Fruit fly (Drosophila melanogaster) whole organism, embryonic: ENCODE results near the gene CG46463.

Experiments
- Bdp1 ChIP-seq: fragments of 200-800 bp; sonication (Bioruptor generic); optimal IDR thresholded peaks from 3 replicates; lab custom pipeline; 2016; ENCODE audit warnings: missing biosample characterization, missing genetic modification characterization
- CG10431 ChIP-seq: fragments of 200-800 bp; sonication (Bioruptor generic); optimal IDR thresholded peaks from 3 replicates; lab custom pipeline; 2018; ENCODE audit warnings: missing biosample characterization, mild to moderate bottlenecking, missing genetic modification characterization
- CG11560 ChIP-seq: fragments of 200-800 bp; sonication (Bioruptor generic); IDR thresholded peaks from 3 replicates; pipeline ENCODE4 v1.3.6; 2022; ENCODE audit warnings: missing biosample characterization, missing genetic modification characterization
- CG14667 ChIP-seq: fragments of 200-800 bp; sonication (Bioruptor generic); IDR thresholded peaks from 2 replicates; pipeline ENCODE4 v1.3.6; 2022; ENCODE audit warnings: missing biosample characterization, missing genetic modification characterization
- CG14965 ChIP-seq: fragments of 200-800 bp; sonication (Bioruptor generic); optimal IDR thresholded peaks from 2 replicates; lab custom pipeline; 2016; ENCODE audit warnings: missing biosample characterization, missing genetic modification characterization, borderline replicate concordance
- CG1529 ChIP-seq: fragments of 200-800 bp; sonication (Bioruptor generic); optimal IDR thresholded peaks from 3 replicates; lab custom pipeline; 2018; ENCODE audit warnings: missing biosample characterization, missing genetic modification characterization
- CG17385 ChIP-seq: fragments of 200-800 bp; sonication (Bioruptor generic); optimal IDR thresholded peaks from 3 replicates; lab custom pipeline; 2018; ENCODE audit warnings: missing biosample characterization, mild to moderate bottlenecking, missing genetic modification characterization
- CG18764 ChIP-seq: fragments of 200-800 bp; sonication (Bioruptor generic); optimal IDR thresholded peaks from 3 replicates; lab custom pipeline; 2016; ENCODE audit warnings: missing biosample characterization, missing genetic modification characterization
- CG30403 ChIP-seq: fragments of 200-800 bp; sonication (Bioruptor generic); optimal IDR thresholded peaks from 3 replicates; lab custom pipeline; 2016; ENCODE audit warnings: missing biosample characterization, missing genetic modification characterization
- CG3838 ChIP-seq: fragments of 200-800 bp; sonication (Bioruptor generic); optimal IDR thresholded peaks from 3 replicates; lab custom pipeline; 2016; ENCODE audit warnings: missing biosample characterization, missing genetic modification characterization
- CG3847 ChIP-seq: fragments of 200-800 bp; sonication (Bioruptor generic); IDR thresholded peaks from 2 replicates; pipeline ENCODE4 v1.3.6; 2022; ENCODE audit warnings: missing biosample characterization, missing genetic modification characterization
- CG43689 ChIP-seq: fragments of 200-800 bp; sonication (Bioruptor generic); IDR thresholded peaks from 2 replicates; pipeline ENCODE4 v1.3.6; 2022; ENCODE audit warnings: missing biosample characterization, missing genetic modification characterization
- CG6683 ChIP-seq: fragments of 200-800 bp; sonication (Bioruptor generic); optimal IDR thresholded peaks from 2 replicates; lab custom pipeline; 2017; ENCODE audit warnings: missing biosample characterization, mild to moderate bottlenecking, missing genetic modification characterization, missing genetic modification reagents
- CG6689 ChIP-seq: fragments of 200-800 bp; sonication (Bioruptor generic); IDR thresholded peaks from 2 replicates; pipeline ENCODE4 v1.3.6; 2022; ENCODE audit warnings: missing biosample characterization, missing genetic modification characterization
- CG7928 ChIP-seq: fragments of 200-800 bp; sonication (Bioruptor generic); optimal IDR thresholded peaks from 2 replicates; lab custom pipeline; 2017; ENCODE audit warnings: missing biosample characterization, mild to moderate bottlenecking, missing genetic modification characterization
- CG8281 ChIP-seq: fragments of 200-800 bp; sonication (Bioruptor generic); optimal IDR thresholded peaks from 2 replicates; lab custom pipeline; 2018; ENCODE audit warnings: missing biosample characterization, mild to moderate bottlenecking, missing genetic modification characterization, moderate library complexity
- CG8944 ChIP-seq: fragments of 200-800 bp; sonication (Bioruptor generic); optimal IDR thresholded peaks from 3 replicates; lab custom pipeline; 2016; ENCODE audit warnings: missing biosample characterization, missing genetic modification characterization
- Dll ChIP-seq: fragments of 200-800 bp; sonication (Bioruptor generic); IDR thresholded peaks from 4 replicates; pipeline ENCODE4 v1.3.6; 2022; ENCODE audit warnings: missing biosample characterization, missing genetic modification characterization; ENCODE audit not compliant: partially characterized antibody
- E2f2 ChIP-seq: fragments of 200-800 bp; sonication (Bioruptor generic); IDR thresholded peaks from 2 replicates; pipeline ENCODE4 v1.3.6; 2022; ENCODE audit warnings: missing biosample characterization, missing genetic modification characterization
- Ets65A ChIP-seq: fragments of 200-800 bp; sonication (Bioruptor generic); peaks from one replicate; lab custom pipeline; 2016; ENCODE audit warnings: missing biosample characterization, missing genetic modification characterization
- Jarid2 ChIP-seq: fragments of 200-800 bp; sonication (Bioruptor generic); optimal IDR thresholded peaks from 3 replicates; lab custom pipeline; 2017; ENCODE audit warnings: mild to moderate bottlenecking, missing biosample characterization, missing genetic modification reagents, missing genetic modification characterization
- Lhr ChIP-seq: fragments of 200-800 bp; sonication (Bioruptor generic); optimal IDR thresholded peaks from 3 replicates; lab custom pipeline; 2017; ENCODE audit warnings: mild to moderate bottlenecking, missing biosample characterization, missing genetic modification reagents, missing genetic modification characterization
- Mad ChIP-seq: fragments of 200-800 bp; sonication (Bioruptor generic); optimal IDR thresholded peaks from 2 replicates; lab custom pipeline; 2016; ENCODE audit warnings: missing biosample characterization, missing genetic modification characterization
- Meics ChIP-seq: fragments of 200-800 bp; sonication (Bioruptor generic); optimal IDR thresholded peaks from 2 replicates; lab custom pipeline; 2017; ENCODE audit warnings: missing biosample characterization, mild to moderate bottlenecking, missing genetic modification characterization
- Mes4 ChIP-seq: fragments of 200-800 bp; sonication (Bioruptor generic); optimal IDR thresholded peaks from 2 replicates; lab custom pipeline; 2016; ENCODE audit warnings: missing biosample characterization, missing genetic modification characterization
- Nf-YA ChIP-seq: fragments of 200-800 bp; sonication (Bioruptor generic); IDR thresholded peaks from 2 replicates; pipeline ENCODE4 v1.3.6; 2022; ENCODE audit warnings: missing biosample characterization, missing genetic modification characterization
- Oaz ChIP-seq: fragments of 200-800 bp; sonication (Bioruptor generic); IDR thresholded peaks from 2 replicates; pipeline ENCODE4 v1.3.6; 2022; ENCODE audit warnings: missing biosample characterization, missing genetic modification characterization
- Sry-β ChIP-seq: fragments of 200-800 bp; sonication (Bioruptor generic); optimal IDR thresholded peaks from 2 replicates; lab custom pipeline; 2018; ENCODE audit warnings: missing biosample characterization, mild to moderate bottlenecking, missing genetic modification characterization, moderate library complexity
- Sry-δ ChIP-seq: fragments of 200-800 bp; sonication (Bioruptor generic); optimal IDR thresholded peaks from 2 replicates; lab custom pipeline; 2016; ENCODE audit warnings: missing biosample characterization, missing genetic modification characterization
- Ssrp ChIP-seq: fragments of 200-800 bp; sonication (Bioruptor generic); optimal IDR thresholded peaks from 2 replicates; lab custom pipeline; 2018; ENCODE audit warnings: missing biosample characterization, mild to moderate bottlenecking, missing genetic modification characterization, moderate library complexity
- ase ChIP-seq: fragments of 200-800 bp; sonication (Bioruptor generic); IDR thresholded peaks from 3 replicates; pipeline ENCODE4 v1.3.6; 2022; ENCODE audit warnings: missing biosample characterization, missing genetic modification characterization
- dm ChIP-seq: fragments of 200-800 bp; sonication (Bioruptor generic); optimal IDR thresholded peaks from 3 replicates; lab custom pipeline; 2016; ENCODE audit warnings: missing biosample characterization, missing genetic modification characterization
- fd96Cb ChIP-seq: fragments of 200-800 bp; sonication (Bioruptor generic); optimal IDR thresholded peaks from 2 replicates; lab custom pipeline; 2018; ENCODE audit warnings: missing biosample characterization, mild to moderate bottlenecking, missing genetic modification characterization, moderate library complexity
- fru ChIP-seq: fragments of >200 bp; optimal IDR thresholded peaks from 2 replicates; lab custom pipeline; 2017
- grau ChIP-seq: fragments of 200-800 bp; optimal IDR thresholded peaks from 3 replicates; lab custom pipeline; 2019; ENCODE audit warnings: missing biosample characterization, mild to moderate bottlenecking, missing genetic modification characterization, moderate library complexity
- kay ChIP-seq: fragments of 200-800 bp; sonication (Bioruptor generic); optimal IDR thresholded peaks from 2 replicates; lab custom pipeline; 2016; ENCODE audit warnings: missing biosample characterization, missing genetic modification characterization
- klu ChIP-seq: fragments of 200-800 bp; sonication (Bioruptor generic); IDR thresholded peaks from 2 replicates; pipeline ENCODE4 v1.3.6; 2022; ENCODE audit warnings: missing biosample characterization, missing genetic modification characterization
- lbe ChIP-seq: fragments of 200-800 bp; sonication (Bioruptor generic); optimal IDR thresholded peaks from 2 replicates; lab custom pipeline; 2016; ENCODE audit warnings: missing biosample characterization, mild to moderate bottlenecking, missing genetic modification characterization
- lola ChIP-seq, 3 experiments: fragments of >200 bp in 2 of 3; fragments of 200-800 bp in 1 of 3; sonication (Bioruptor generic) in 1 of 3; optimal IDR thresholded peaks; 2 replicates each; lab custom pipeline; 2017 to 2019; ENCODE audit warnings: missing biosample characterization in 3 of 3, missing genetic modification characterization in 3 of 3, mild to moderate bottlenecking in 1 of 3, moderate library complexity in 1 of 3
- lov ChIP-seq, 2 experiments: fragments of 200-800 bp in 1 of 2; fragments of >200 bp in 1 of 2; sonication (Bioruptor generic) in 1 of 2; IDR thresholded peaks in 1 of 2; optimal IDR thresholded peaks in 1 of 2; 2 replicates in 1 of 2; 3 replicates in 1 of 2; pipeline versions ENCODE4 v1.3.6 to Lab custom; 2017 to 2022; ENCODE audit warnings: missing biosample characterization in 1 of 2, missing genetic modification characterization in 1 of 2
- nom ChIP-seq: fragments of 200-800 bp; sonication (Bioruptor generic); optimal IDR thresholded peaks from 2 replicates; lab custom pipeline; 2017; ENCODE audit warnings: missing biosample characterization, missing genetic modification characterization, mild to moderate bottlenecking, moderate library complexity, missing genetic modification reagents
- org-1 ChIP-seq: fragments of 200-800 bp; sonication (Bioruptor generic); optimal IDR thresholded peaks from 2 replicates; lab custom pipeline; 2017; ENCODE audit warnings: missing biosample characterization, missing genetic modification characterization
- repo ChIP-seq: fragments of 200-800 bp; sonication (Bioruptor generic); optimal IDR thresholded peaks from 2 replicates; lab custom pipeline; 2016; ENCODE audit warnings: missing biosample characterization, missing genetic modification characterization
- row ChIP-seq: fragments of 200-800 bp; sonication (Bioruptor generic); IDR thresholded peaks from 3 replicates; pipeline ENCODE4 v1.3.6; 2022; ENCODE audit warnings: missing biosample characterization, missing genetic modification characterization
- sens ChIP-seq: fragments of 200-800 bp; sonication (Bioruptor generic); peaks from one replicate; lab custom pipeline; 2016; ENCODE audit warnings: missing biosample characterization, missing genetic modification characterization
- sima ChIP-seq: fragments of 200-800 bp; sonication (Bioruptor generic); optimal IDR thresholded peaks from 2 replicates; lab custom pipeline; 2016; ENCODE audit warnings: missing biosample characterization, missing genetic modification characterization
- tap ChIP-seq: fragments of 200-800 bp; optimal IDR thresholded peaks from 3 replicates; lab custom pipeline; 2019; ENCODE audit warnings: missing biosample characterization, mild to moderate bottlenecking, missing genetic modification characterization, moderate library complexity
- tio ChIP-seq: fragments of 200-800 bp; sonication (Bioruptor generic); optimal IDR thresholded peaks from 2 replicates; lab custom pipeline; 2017; ENCODE audit warnings: missing biosample characterization, missing genetic modification characterization, inconsistent platforms
- toy ChIP-seq: fragments of 200-800 bp; sonication (Bioruptor generic); IDR thresholded peaks from 2 replicates; pipeline ENCODE4 v1.3.6; 2022; ENCODE audit warnings: missing biosample characterization, missing genetic modification characterization
- ttk ChIP-seq: fragments of 200-800 bp; sonication (Bioruptor generic); IDR thresholded peaks from 2 replicates; pipeline ENCODE4 v2.1.2; 2022; ENCODE audit warnings: missing biosample characterization, missing genetic modification characterization
- usp ChIP-seq: fragments of >200 bp; optimal IDR thresholded peaks from 2 replicates; lab custom pipeline; 2017; ENCODE audit warnings: missing biosample characterization, missing genetic modification characterization
- wdn ChIP-seq: fragments of 200-800 bp; sonication (Bioruptor generic); IDR thresholded peaks from 2 replicates; pipeline ENCODE4 v1.3.6; 2022; ENCODE audit warnings: missing biosample characterization, missing genetic modification characterization

CG46463 gene

dm6 chr3L:3450410-3450809 lies 10.7 kb upstream of the CG46463 start (continued):
- TF ChIP-seq Ssrp (tag; lab: Kevin White, UChicago) (peak; percentile 34), Lhr (GFP tag; lab: Kevin White, UChicago) (no peak), CG30403 (GFP tag; lab: Kevin White, UChicago) (peak; percentile 47), nom (GFP tag; lab: Kevin White, UChicago) (no peak), tio (GFP tag; lab: Kevin White, UChicago) (peak; percentile 32), Sry-δ (GFP tag; lab: Kevin White, UChicago) (no peak), wdn (no peak), repo (GFP tag; lab: Kevin White, UChicago) (no peak), grau (tag; lab: Kevin White, UChicago) (peak; percentile 70), CG3838 (GFP tag; lab: Kevin White, UChicago) (peak; percentile 17), CG8281 (tag; lab: Kevin White, UChicago) (peak; percentile 79), CG7928 (GFP tag; lab: Kevin White, UChicago) (no peak), Sry-β (GFP tag; lab: Kevin White, UChicago) (no peak), E2f2 (GFP tag; lab: Robert Waterston, UW) (no peak), CG11560 (tag; lab: Robert Waterston, UW) (no peak), lbe (GFP tag; lab: Kevin White, UChicago) (peak; percentile 37), kay (GFP tag; lab: Kevin White, UChicago) (no peak), Nf-YA (GFP tag; lab: Robert Waterston, UW) (no peak), toy (no peak), sima (GFP tag; lab: Kevin White, UChicago) (no peak), row (peak; percentile 71), tap (tag; lab: Kevin White, UChicago) (no peak), Dll (GFP tag; lab: Robert Waterston, UW) (no peak), lov (optimal IDR thresholded peaks at IDR 0.05; lab: Kevin White, UChicago) (no peak), lov (GFP tag; IDR thresholded peaks at IDR 0.05; lab: Robert Waterston, UW) (no peak), CG3847 (GFP tag; lab: Robert Waterston, UW) (peak; percentile 27; the same call in 1 of the 2 replicates), Bdp1 (GFP tag; lab: Kevin White, UChicago) (peak; percentile 12), CG43689 (GFP tag; lab: Robert Waterston, UW) (no peak), fru (no peak), CG14667 (GFP tag; lab: Robert Waterston, UW) (no peak), CG6689 (GFP tag; lab: Robert Waterston, UW) (no peak), CG6683 (GFP tag; lab: Kevin White, UChicago) (no peak), Oaz (GFP tag; lab: Robert Waterston, UW) (no peak)

- TF ChIP-seq org-1 (GFP tag; lab: Kevin White, UChicago): no peak
- TF ChIP-seq Mad (GFP tag; lab: Kevin White, UChicago): no peak
- no peak for TF ChIP-seq ase
- TF ChIP-seq lola (GFP tag; optimal IDR thresholded peaks at IDR 0.05; lab: Kevin White, UChicago): no peak
- TF ChIP-seq Mes4 (GFP tag; lab: Kevin White, UChicago): no peak
- no peak for TF ChIP-seq ttk
- no peak for TF ChIP-seq Meics
- TF ChIP-seq Lhr (GFP tag; lab: Kevin White, UChicago): no peak
- no peak for TF ChIP-seq CG14965 (GFP tag; lab: Kevin White, UChicago)
- no peak for TF ChIP-seq CG10431 (GFP tag; lab: Kevin White, UChicago)
- TF ChIP-seq sens: no peak
- 0 out of 3 replicates have a peak, but pooled peaks have one; percentile 18 for TF ChIP-seq CG11560 (tag; lab: Robert Waterston, UW)
- no peak for TF ChIP-seq CG1529 (GFP tag; lab: Kevin White, UChicago)
- TF ChIP-seq dm (GFP tag; lab: Kevin White, UChicago): no peak
- peak; percentile 62 for TF ChIP-seq Ets65A
- TF ChIP-seq usp (GFP tag; lab: Kevin White, UChicago): no peak
- no peak for TF ChIP-seq Jarid2
- TF ChIP-seq CG17385 (GFP tag; lab: Kevin White, UChicago): no peak
- 0 out of 2 replicates have a peak, but pooled peaks have one; percentile 10 for TF ChIP-seq klu (GFP tag; lab: Robert Waterston, UW)
- TF ChIP-seq CG8944 (GFP tag; lab: Kevin White, UChicago): no peak
- no peak for TF ChIP-seq fd96Cb
- TF ChIP-seq CG18764: no peak
Observed at dm6 chr3L:3451774-3452173, 9.3 kb upstream of the CG46463 start.
